Worm (Caenorhabditis elegans): ENCODE data around the gene ZK1290.13.

Gene ZK1290.13

DNA sequence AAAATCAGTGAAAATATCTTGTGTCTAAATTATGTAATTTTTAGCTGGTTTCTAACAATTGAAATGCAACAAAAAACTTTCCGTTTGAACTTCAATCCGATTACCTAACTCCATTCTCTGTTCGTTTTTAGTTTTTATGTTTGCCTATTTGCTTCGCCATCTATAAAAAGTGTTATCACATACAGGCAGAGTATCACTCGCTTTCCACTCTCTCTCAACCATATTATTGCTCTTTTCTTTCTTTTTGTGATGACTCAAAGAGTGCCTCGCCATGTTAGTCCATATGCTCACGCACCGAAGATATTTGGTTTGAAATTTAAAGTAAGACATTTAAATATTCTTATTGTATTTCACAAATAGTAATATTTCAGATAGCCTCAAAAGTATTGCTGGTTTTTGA is at the start of gene ZK1290.13:
TSS of gene ZK1290.13 (plus strand) at position 73 of the 400 bp plus-strand sequence.
- TF ChIP-seq sptf-1 (tag; optimal IDR thresholded peaks at IDR 0.05): no peak
- TF ChIP-seq hlh-1 (tag; optimal IDR thresholded peaks at IDR 0.05): no peak
- no peak for TF ChIP-seq snpc-4 (tag; optimal IDR thresholded peaks at IDR 0.05)
- TF ChIP-seq ham-2 (GFP tag; optimal IDR thresholded peaks at IDR 0.05): no peak
- TF ChIP-seq lin-32 (GFP tag; optimal IDR thresholded peaks at IDR 0.05): no peak
- no peak for TF ChIP-seq nhr-28 (tag; optimal IDR thresholded peaks at IDR 0.05)
- TF ChIP-seq flh-1 (GFP tag; optimal IDR thresholded peaks at IDR 0.05): no peak
- TF ChIP-seq pha-4 (tag; optimal IDR thresholded peaks at IDR 0.05): no peak
- no peak for TF ChIP-seq elt-3 (tag; optimal IDR thresholded peaks at IDR 0.05)
- no peak for TF ChIP-seq unc-39 (tag; optimal IDR thresholded peaks at IDR 0.05)
- no peak for TF ChIP-seq mls-2 (tag; optimal IDR thresholded peaks at IDR 0.05)
- TF ChIP-seq ceh-39 (tag; optimal IDR thresholded peaks at IDR 0.05): no peak
- no peak for TF ChIP-seq drap-1 (GFP tag; optimal IDR thresholded peaks at IDR 0.05)
- TF ChIP-seq cnd-1 (tag; optimal IDR thresholded peaks at IDR 0.05): no peak
- TF ChIP-seq ztf-11 (tag; optimal IDR thresholded peaks at IDR 0.05): no peak
- TF ChIP-seq ces-1 (GFP tag; optimal IDR thresholded peaks at IDR 0.05): no peak
- TF ChIP-seq nhr-76 (tag; optimal IDR thresholded peaks at IDR 0.05): no peak
- TF ChIP-seq elt-1 (tag; optimal IDR thresholded peaks at IDR 0.05; ENCODE audit: borderline replicate concordance, insufficient read depth): no peak
- no peak for TF ChIP-seq nhr-12 (tag; optimal IDR thresholded peaks at IDR 0.05)
- no peak for TF ChIP-seq nhr-237 (tag; optimal IDR thresholded peaks at IDR 0.05)

DNA sequence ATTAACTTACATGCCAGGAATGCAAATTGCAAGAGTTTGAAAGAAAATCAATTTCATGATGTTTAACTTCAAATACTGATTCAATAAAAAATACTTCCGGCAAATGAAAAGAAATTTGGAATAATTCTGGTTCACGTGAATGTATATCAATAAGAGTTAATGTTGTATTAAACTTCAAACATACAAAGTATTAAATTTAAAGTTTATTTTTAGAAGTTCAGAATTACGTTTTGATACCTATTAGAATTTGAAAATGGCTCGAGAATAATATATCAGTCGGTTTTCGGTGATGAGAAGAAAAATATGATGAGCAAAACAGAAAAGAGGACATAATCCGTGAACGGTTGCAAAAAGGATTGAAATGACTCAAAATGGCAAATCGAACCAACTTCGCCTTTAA is 45.2 kb upstream of the ZK1290.13 start, which contains the start of gene D1022.9:
TSS of gene D1022.9 (minus strand) at position 101 of the 400 bp plus-strand sequence.
- no peak for TF ChIP-seq ceh-43 (GFP tag; optimal IDR thresholded peaks at IDR 0.05)

DNA sequence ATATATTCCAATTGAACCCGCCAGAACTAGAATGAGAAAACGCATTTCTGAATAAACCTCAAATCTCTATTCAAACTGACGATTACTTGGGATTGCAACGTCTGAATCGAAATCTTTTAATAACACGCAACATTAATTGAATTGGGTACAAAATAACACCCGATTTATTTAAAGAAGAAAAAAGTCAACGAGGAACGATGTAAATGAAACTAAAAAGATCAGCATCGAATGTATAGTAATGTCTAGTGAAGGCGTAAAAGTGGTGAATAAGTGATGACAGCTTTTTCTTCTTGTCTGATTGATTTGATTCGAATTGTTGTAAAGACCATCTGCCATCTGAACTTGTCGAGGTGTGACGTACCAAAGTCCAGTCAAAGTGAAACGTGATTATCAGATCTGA is 41.2 kb upstream of the ZK1290.13 start, which contains the start of gene nas-23:
TSS of gene nas-23 (minus strand) at position 101 of the 400 bp plus-strand sequence.
- no peak for TF ChIP-seq tbx-8 (GFP tag; optimal IDR thresholded peaks at IDR 0.05)
- TF ChIP-seq nhr-237 (tag; optimal IDR thresholded peaks at IDR 0.05): no peak
- TF ChIP-seq lsy-2 (tag; optimal IDR thresholded peaks at IDR 0.05): no peak
- no peak for TF ChIP-seq elt-1 (tag; optimal IDR thresholded peaks at IDR 0.05; ENCODE audit: borderline replicate concordance, insufficient read depth)
- no peak for TF ChIP-seq nhr-76 (tag; optimal IDR thresholded peaks at IDR 0.05)
- no peak for TF ChIP-seq elt-3 (tag; optimal IDR thresholded peaks at IDR 0.05)
- TF ChIP-seq unc-62 (GFP tag; optimal IDR thresholded peaks at IDR 0.05): no peak
- no peak for TF ChIP-seq sem-2 (GFP tag; optimal IDR thresholded peaks at IDR 0.05)
- TF ChIP-seq cnd-1 (tag; optimal IDR thresholded peaks at IDR 0.05): no peak
- TF ChIP-seq mls-2 (tag; optimal IDR thresholded peaks at IDR 0.05): no peak
- no peak for TF ChIP-seq lin-13 (tag; optimal IDR thresholded peaks at IDR 0.05)
- TF ChIP-seq hlh-1 (tag; optimal IDR thresholded peaks at IDR 0.05): no peak
- no peak for TF ChIP-seq mab-5 (tag; optimal IDR thresholded peaks at IDR 0.05)
- TF ChIP-seq nhr-12 (tag; optimal IDR thresholded peaks at IDR 0.05): no peak
- TF ChIP-seq lin-32 (GFP tag; optimal IDR thresholded peaks at IDR 0.05): no peak
- no peak for TF ChIP-seq snpc-4 (tag; optimal IDR thresholded peaks at IDR 0.05)
- no peak for TF ChIP-seq blmp-1 (tag; optimal IDR thresholded peaks at IDR 0.05)
- no peak for TF ChIP-seq drap-1 (GFP tag; optimal IDR thresholded peaks at IDR 0.05)
- TF ChIP-seq bed-3 (GFP tag; optimal IDR thresholded peaks at IDR 0.05): no peak
- TF ChIP-seq ztf-11 (tag; optimal IDR thresholded peaks at IDR 0.05): no peak

DNA sequence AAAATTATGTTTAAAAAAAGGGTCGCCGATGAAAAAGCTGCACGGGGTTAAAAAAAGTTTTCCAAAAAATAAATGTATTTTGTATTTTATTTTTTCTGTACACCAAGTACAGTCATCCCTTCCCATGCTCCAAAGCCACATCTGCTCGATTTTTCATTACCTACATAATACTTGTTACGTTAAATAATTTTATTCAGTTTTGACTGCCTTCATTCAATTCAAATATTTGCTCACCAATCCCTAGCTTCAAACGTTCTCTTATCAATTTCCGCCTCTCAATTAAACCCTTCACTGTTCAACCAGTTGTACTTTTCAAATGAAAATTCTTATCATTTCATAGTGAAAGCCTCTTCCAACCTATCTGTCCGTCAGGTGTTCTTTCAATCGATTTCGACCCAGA is 40.7 kb upstream of the ZK1290.13 start, which contains the start of gene R10H1.1:
TSS of gene R10H1.1 (plus strand) at position 301 of the 400 bp plus-strand sequence.
- no peak for TF ChIP-seq nhr-12 (tag; optimal IDR thresholded peaks at IDR 0.05)

DNA sequence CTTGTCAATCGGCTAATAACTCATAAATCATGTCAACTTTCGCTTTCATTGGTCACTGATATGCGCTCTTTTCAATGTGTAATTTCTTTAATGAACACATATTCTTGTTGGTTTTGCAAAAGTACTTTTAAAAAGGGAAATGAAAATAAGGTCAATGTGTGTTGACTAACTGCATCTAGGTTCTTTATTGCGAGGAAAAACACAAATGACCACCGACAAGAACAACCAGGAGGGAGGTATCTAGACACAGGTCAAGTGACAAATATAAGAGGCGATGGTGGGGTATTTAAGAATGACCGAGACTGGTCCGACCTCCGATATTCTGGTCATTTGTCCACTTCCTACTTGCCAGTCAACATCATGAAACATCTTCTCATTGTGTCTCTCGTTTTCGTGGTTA is 38.7 kb upstream of the ZK1290.13 start, which contains the start of gene spi-1:
TSS of gene spi-1 (plus strand) at position 178 of the 400 bp plus-strand sequence.
- TF ChIP-seq flh-1 (GFP tag; optimal IDR thresholded peaks at IDR 0.05): no peak
- TF ChIP-seq sem-2 (GFP tag; optimal IDR thresholded peaks at IDR 0.05): no peak
- no peak for TF ChIP-seq mab-5 (tag; optimal IDR thresholded peaks at IDR 0.05)
- no peak for TF ChIP-seq blmp-1 (tag; optimal IDR thresholded peaks at IDR 0.05)
- TF ChIP-seq unc-39 (tag; optimal IDR thresholded peaks at IDR 0.05): no peak
- no peak for TF ChIP-seq nhr-28 (tag; optimal IDR thresholded peaks at IDR 0.05)
- TF ChIP-seq M03D4.4 (tag; optimal IDR thresholded peaks at IDR 0.05): no peak
- TF ChIP-seq ceh-83 (GFP tag; optimal IDR thresholded peaks at IDR 0.05): no peak
- no peak for TF ChIP-seq nhr-237 (tag; optimal IDR thresholded peaks at IDR 0.05)
- no peak for TF ChIP-seq ces-1 (GFP tag; optimal IDR thresholded peaks at IDR 0.05)
- TF ChIP-seq nhr-12 (tag; optimal IDR thresholded peaks at IDR 0.05): no peak

Data from whole organism, mixed stage, embryonic.